Worm (Caenorhabditis elegans): ENCODE data around the gene spat-3.

The spat-3 gene

DNA sequence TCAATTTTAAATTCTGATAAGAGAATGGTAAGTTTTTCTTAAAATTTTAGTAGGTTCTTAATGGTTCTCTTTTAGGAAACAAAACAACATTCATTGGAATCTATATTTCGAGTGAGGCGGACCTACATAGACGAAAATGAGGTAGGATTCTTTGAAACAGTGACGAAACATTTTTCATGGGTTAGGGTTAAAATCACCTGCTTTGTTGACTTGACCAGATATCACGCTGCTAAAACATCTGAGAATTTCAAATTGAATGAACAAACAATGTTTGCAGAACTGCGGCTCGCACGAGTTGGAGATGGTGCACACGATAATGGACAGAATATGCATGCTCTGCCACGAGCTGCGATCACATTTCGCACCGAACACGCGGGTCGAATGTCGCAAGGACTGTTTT is 43.4 kb downstream of the spat-3 start:
- TF ChIP-seq mab-5 (tag; optimal IDR thresholded peaks at IDR 0.05) (no peak), lsy-2 (tag; optimal IDR thresholded peaks at IDR 0.05) (no peak), nhr-23 (tag; optimal IDR thresholded peaks at IDR 0.05) (no peak), elt-3 (tag; optimal IDR thresholded peaks at IDR 0.05) (no peak), lin-13 (GFP tag; optimal IDR thresholded peaks at IDR 0.05) (no peak), unc-39 (tag; optimal IDR thresholded peaks at IDR 0.05) (no peak), nhr-77 (tag; optimal IDR thresholded peaks at IDR 0.05) (no peak)

DNA sequence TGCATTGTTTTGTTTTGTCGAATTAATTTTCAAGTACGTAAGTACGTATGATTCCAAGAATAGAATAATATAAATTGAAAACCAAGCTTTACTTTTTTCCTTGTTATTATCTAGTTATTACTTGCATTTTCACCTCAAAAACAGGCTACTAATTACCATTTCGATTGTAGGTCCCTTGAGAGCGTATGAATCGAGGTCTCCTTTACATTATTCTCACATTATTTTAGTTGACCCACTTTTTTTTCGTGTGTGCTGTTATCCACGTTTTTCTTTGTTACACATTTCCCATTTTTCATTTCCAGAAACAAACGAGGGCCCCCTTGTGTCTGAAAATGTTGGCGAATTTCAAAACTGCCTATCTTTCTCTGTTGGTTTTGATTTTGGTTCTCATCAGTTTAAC is 43.9 kb downstream of the spat-3 start, which contains the start of gene C05E11.6:
TSS of gene C05E11.6 (plus strand) at position 301 of the 400 bp plus-strand sequence.
- TF ChIP-seq egl-27 (tag; optimal IDR thresholded peaks at IDR 0.05) (no peak), elt-3 (tag; optimal IDR thresholded peaks at IDR 0.05) (no peak), C34F6.9 (tag; optimal IDR thresholded peaks at IDR 0.05) (no peak), sem-4 (tag; optimal IDR thresholded peaks at IDR 0.05) (no peak), ceh-16 (tag; optimal IDR thresholded peaks at IDR 0.05) (no peak)

DNA sequence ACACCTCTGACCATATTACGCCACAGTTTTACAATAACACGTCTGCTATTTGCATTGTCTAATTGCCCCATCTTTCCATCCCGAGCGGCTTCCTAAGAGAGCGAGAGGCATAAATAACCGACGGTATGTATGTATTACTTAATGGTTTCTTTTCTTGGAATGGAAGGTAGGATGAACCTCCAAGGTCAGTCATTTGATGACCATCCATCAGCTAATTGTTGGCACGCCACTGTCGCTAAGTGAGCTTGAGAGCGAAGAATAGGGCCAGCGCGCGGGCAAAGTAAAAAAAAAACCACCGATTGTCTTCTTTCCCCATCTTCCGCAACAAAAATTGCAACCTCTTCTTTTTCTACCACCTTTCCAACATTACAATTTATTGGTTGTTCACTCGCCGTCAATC is 49.7 kb downstream of the spat-3 start:
- TF ChIP-seq nhr-25 (tag; optimal IDR thresholded peaks at IDR 0.05) (peak; percentile 34), sem-4 (tag; optimal IDR thresholded peaks at IDR 0.05) (peak; percentile 20), skn-1 (tag; optimal IDR thresholded peaks at IDR 0.05) (no peak), nhr-11 (tag; optimal IDR thresholded peaks at IDR 0.05) (no peak)

- TF ChIP-seq nhr-237 (tag; optimal IDR thresholded peaks at IDR 0.05) (no peak), nhr-25 (tag; optimal IDR thresholded peaks at IDR 0.05) (no peak), nhr-23 (tag; optimal IDR thresholded peaks at IDR 0.05) (no peak), nhr-6 (tag; optimal IDR thresholded peaks at IDR 0.05) (no peak)
These were observed 51.3 kb downstream of the spat-3 start, which contains the start of gene ham-2 for ce11 chrX:4554385-4554784. Gene ham-2 (plus strand): TSS chrX:4554685.

DNA sequence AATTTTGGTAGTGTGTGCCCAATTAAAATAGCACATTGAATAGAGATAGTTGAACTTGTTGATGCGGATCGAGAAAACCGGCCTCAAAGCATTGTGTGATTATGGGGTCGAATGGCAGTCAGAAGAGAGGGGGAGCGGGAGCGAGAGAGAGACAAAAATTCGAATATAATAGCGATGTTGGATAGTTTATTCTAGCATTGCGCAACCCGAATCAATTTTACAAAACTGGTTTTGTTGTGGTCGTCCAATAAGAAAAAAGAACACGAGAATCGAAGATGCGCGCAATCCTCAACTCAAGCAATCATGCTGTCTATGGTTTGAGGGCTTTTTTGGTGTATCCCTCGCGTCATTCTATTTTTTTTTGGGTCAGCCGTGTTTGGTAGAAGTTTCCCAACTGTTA is 52.2 kb downstream of the spat-3 start:
- no peak for TF ChIP-seq alr-1 (tag; optimal IDR thresholded peaks at IDR 0.05)
- TF ChIP-seq mab-5 (tag; optimal IDR thresholded peaks at IDR 0.05), result no peak
- TF ChIP-seq lin-11 (tag; optimal IDR thresholded peaks at IDR 0.05), result no peak
- no peak for TF ChIP-seq zag-1 (tag; optimal IDR thresholded peaks at IDR 0.05)
- no peak for TF ChIP-seq nhr-21 (tag; optimal IDR thresholded peaks at IDR 0.05)
- peak; percentile 6 for TF ChIP-seq sma-9 (GFP tag; optimal IDR thresholded peaks at IDR 0.05)
- no peak for TF ChIP-seq sma-9 (tag; optimal IDR thresholded peaks at IDR 0.05)
- no peak for TF ChIP-seq ztf-1 (GFP tag; conservative IDR thresholded peaks at IDR 0.05)
- TF ChIP-seq nhr-12 (tag; optimal IDR thresholded peaks at IDR 0.05), result no peak
- no peak for TF ChIP-seq nhr-11 (tag; optimal IDR thresholded peaks at IDR 0.05)
- TF ChIP-seq egl-27 (tag; optimal IDR thresholded peaks at IDR 0.05), result no peak
- no peak for TF ChIP-seq lsy-2 (tag; optimal IDR thresholded peaks at IDR 0.05)
- peak; percentile 17 for TF ChIP-seq F13H6.1 (tag; optimal IDR thresholded peaks at IDR 0.05)
- no peak for TF ChIP-seq unc-39 (tag; optimal IDR thresholded peaks at IDR 0.05)
- TF ChIP-seq blmp-1 (tag; optimal IDR thresholded peaks at IDR 0.05; ENCODE audit: insufficient read depth), result no peak
- TF ChIP-seq mbf-1 (tag; optimal IDR thresholded peaks at IDR 0.05), result no peak
- TF ChIP-seq R02D3.7 (tag; optimal IDR thresholded peaks at IDR 0.05), result no peak
- no peak for TF ChIP-seq dmd-4 (tag; optimal IDR thresholded peaks at IDR 0.05)
- TF ChIP-seq elt-1 (tag; optimal IDR thresholded peaks at IDR 0.05), result no peak
- no peak for TF ChIP-seq sem-4 (tag; optimal IDR thresholded peaks at IDR 0.05)
- TF ChIP-seq nhr-129 (tag; optimal IDR thresholded peaks at IDR 0.05), result peak; percentile 16

- TF ChIP-seq sma-9 (GFP tag; optimal IDR thresholded peaks at IDR 0.05) (peak; percentile 8), sma-9 (tag; optimal IDR thresholded peaks at IDR 0.05) (no peak), C34F6.9 (tag; optimal IDR thresholded peaks at IDR 0.05) (no peak)
These were observed 52.7 kb downstream of the spat-3 start for ce11 chrX:4553033-4553432.

DNA sequence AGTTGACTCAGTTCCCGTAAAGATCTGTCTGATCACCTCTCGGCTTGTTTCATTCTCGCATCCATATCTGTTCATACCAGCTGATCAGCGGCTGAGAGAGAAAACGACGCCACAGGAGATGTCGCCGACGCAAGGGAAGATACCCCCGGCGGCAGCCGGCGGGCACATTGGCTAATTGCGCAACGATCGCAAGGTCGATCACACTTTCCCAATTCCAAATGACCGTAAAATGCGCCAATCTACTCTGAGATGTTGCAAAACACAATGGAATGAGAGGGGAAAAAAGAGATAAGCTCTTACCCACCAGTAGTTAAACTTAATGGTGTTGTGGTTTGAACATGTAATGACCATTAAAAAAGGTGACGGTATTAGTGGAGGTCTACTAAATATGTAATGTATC is 54.7 kb downstream of the spat-3 start:
- TF ChIP-seq ztf-4 (tag; optimal IDR thresholded peaks at IDR 0.05) (no peak), nhr-25 (tag; optimal IDR thresholded peaks at IDR 0.05) (peak; percentile 60), egl-27 (tag; optimal IDR thresholded peaks at IDR 0.05) (peak; percentile 46), lin-39 (tag; optimal IDR thresholded peaks at IDR 0.05) (no peak), nhr-6 (tag; optimal IDR thresholded peaks at IDR 0.05) (no peak), fos-1 (tag; optimal IDR thresholded peaks at IDR 0.05) (no peak), blmp-1 (tag; optimal IDR thresholded peaks at IDR 0.05; ENCODE audit: insufficient read depth) (peak; percentile 16), sem-4 (tag; optimal IDR thresholded peaks at IDR 0.05) (peak; percentile 57), nhr-237 (tag; optimal IDR thresholded peaks at IDR 0.05) (no peak), nhr-10 (tag; optimal IDR thresholded peaks at IDR 0.05) (no peak), lsy-2 (tag; optimal IDR thresholded peaks at IDR 0.05) (no peak), nhr-12 (tag; optimal IDR thresholded peaks at IDR 0.05) (no peak), nhr-129 (tag; optimal IDR thresholded peaks at IDR 0.05) (peak; percentile 47), elt-3 (tag; optimal IDR thresholded peaks at IDR 0.05) (no peak), alr-1 (tag; optimal IDR thresholded peaks at IDR 0.05) (no peak), sma-9 (GFP tag; optimal IDR thresholded peaks at IDR 0.05) (peak; percentile 28), sma-9 (tag; optimal IDR thresholded peaks at IDR 0.05) (no peak), ceh-16 (tag; optimal IDR thresholded peaks at IDR 0.05) (peak; percentile 64), peb-1 (tag; optimal IDR thresholded peaks at IDR 0.05) (no peak), lin-13 (GFP tag; optimal IDR thresholded peaks at IDR 0.05) (no peak), nhr-21 (tag; optimal IDR thresholded peaks at IDR 0.05) (peak; percentile 13), ZK546.5 (tag; optimal IDR thresholded peaks at IDR 0.05) (no peak)

Measured in whole organism, L2 larva.